Fruit fly (Drosophila melanogaster) whole organism, prepupa: ENCODE results near the gene Acsf2.

Experiments used
- Blimp-1 ChIP-seq: fragments of 200-800 bp; sonication (Bioruptor generic); optimal IDR thresholded peaks from 3 replicates; lab custom pipeline; 2017; ENCODE audit warnings: missing biosample characterization, missing genetic modification characterization, mild to moderate bottlenecking, moderate library complexity, missing genetic modification reagents
- CG10631 ChIP-seq: fragments of 200-800 bp; sonication (Bioruptor generic); optimal IDR thresholded peaks from 2 replicates; lab custom pipeline; 2016; ENCODE audit warnings: missing biosample characterization, missing genetic modification characterization
- CG10669 ChIP-seq: fragments of 200-800 bp; sonication (Bioruptor generic); optimal IDR thresholded peaks from 3 replicates; lab custom pipeline; 2018; ENCODE audit warnings: missing biosample characterization, mild to moderate bottlenecking, missing genetic modification characterization, moderate library complexity
- CG11294 ChIP-seq: fragments of 200-800 bp; sonication (Bioruptor generic); IDR thresholded peaks from 2 replicates; pipeline ENCODE4 v1.3.6; 2022; ENCODE audit warnings: missing biosample characterization, missing genetic modification characterization
- CG11762 ChIP-seq: fragments of 200-800 bp; sonication (Bioruptor generic); optimal IDR thresholded peaks from 3 replicates; lab custom pipeline; 2016; ENCODE audit warnings: missing biosample characterization, missing genetic modification characterization; ENCODE audit not compliant: insufficient read depth
- CG11902 ChIP-seq: fragments of 200-800 bp; sonication (Bioruptor generic); optimal IDR thresholded peaks from 3 replicates; lab custom pipeline; 2016; ENCODE audit warnings: missing biosample characterization, missing genetic modification characterization
- CG15336 ChIP-seq: fragments of 200-800 bp; sonication (Bioruptor generic); IDR thresholded peaks from 2 replicates; pipeline ENCODE4 v1.3.6; 2022; ENCODE audit warnings: missing biosample characterization, missing genetic modification characterization
- CG1621 ChIP-seq: fragments of 200-800 bp; sonication (Bioruptor generic); optimal IDR thresholded peaks from 3 replicates; lab custom pipeline; 2018; ENCODE audit warnings: missing biosample characterization, mild to moderate bottlenecking, missing genetic modification characterization
- CG16779 ChIP-seq: fragments of 200-800 bp; sonication (Bioruptor generic); optimal IDR thresholded peaks from 3 replicates; lab custom pipeline; 2017; ENCODE audit warnings: missing biosample characterization, mild to moderate bottlenecking, missing genetic modification characterization
- CG3032 ChIP-seq: fragments of 200-800 bp; optimal IDR thresholded peaks from 2 replicates; lab custom pipeline; 2019; ENCODE audit warnings: missing biosample characterization, mild to moderate bottlenecking, missing genetic modification characterization, moderate library complexity
- CG31627 ChIP-seq: fragments of 200-800 bp; sonication (Bioruptor generic); optimal IDR thresholded peaks from 3 replicates; lab custom pipeline; 2016; ENCODE audit warnings: missing biosample characterization, missing genetic modification characterization
- CG32006 ChIP-seq: fragments of 200-800 bp; sonication (Bioruptor generic); optimal IDR thresholded peaks from 3 replicates; lab custom pipeline; 2017; ENCODE audit warnings: missing biosample characterization, mild to moderate bottlenecking, missing genetic modification characterization
- CG34406 ChIP-seq: fragments of 200-800 bp; sonication (Bioruptor generic); optimal IDR thresholded peaks from 3 replicates; lab custom pipeline; 2016; ENCODE audit warnings: missing biosample characterization, missing genetic modification characterization
- CG4318 ChIP-seq: fragments of 200-800 bp; sonication (Bioruptor generic); optimal IDR thresholded peaks from 3 replicates; lab custom pipeline; 2017; ENCODE audit warnings: missing biosample characterization, mild to moderate bottlenecking, missing genetic modification characterization
- CG6163 ChIP-seq: fragments of 200-800 bp; sonication (Bioruptor generic); IDR thresholded peaks from 3 replicates; pipeline ENCODE4 v1.3.6; 2022; ENCODE audit warnings: missing biosample characterization, missing genetic modification characterization
- CG6276 ChIP-seq: fragments of 200-800 bp; sonication (Bioruptor generic); optimal IDR thresholded peaks from 2 replicates; lab custom pipeline; 2017; ENCODE audit warnings: missing biosample characterization, mild to moderate bottlenecking, missing genetic modification characterization
- CG6808 ChIP-seq: fragments of 200-800 bp; sonication (Bioruptor generic); optimal IDR thresholded peaks from 3 replicates; lab custom pipeline; 2017; ENCODE audit warnings: missing biosample characterization, missing genetic modification characterization, mild to moderate bottlenecking, moderate library complexity, missing genetic modification reagents
- CG6854 ChIP-seq: fragments of 200-800 bp; sonication (Bioruptor generic); optimal IDR thresholded peaks from 2 replicates; lab custom pipeline; 2017; ENCODE audit warnings: missing biosample characterization, mild to moderate bottlenecking, missing genetic modification characterization
- CG7368 ChIP-seq: fragments of 200-800 bp; sonication (Bioruptor generic); optimal IDR thresholded peaks from 3 replicates; lab custom pipeline; 2016; ENCODE audit warnings: missing biosample characterization, missing genetic modification characterization
- CG8119 ChIP-seq: fragments of 200-800 bp; sonication (Bioruptor generic); IDR thresholded peaks from 3 replicates; pipeline ENCODE4 v1.3.6; 2022; ENCODE audit warnings: missing biosample characterization, missing genetic modification characterization
- CG8319 ChIP-seq: fragments of 200-800 bp; sonication (Bioruptor generic); optimal IDR thresholded peaks from 3 replicates; lab custom pipeline; 2016; ENCODE audit warnings: missing biosample characterization, missing genetic modification characterization
- CG8632 ChIP-seq: fragments of 200-800 bp; sonication (Bioruptor generic); optimal IDR thresholded peaks from 3 replicates; lab custom pipeline; 2016; ENCODE audit warnings: missing biosample characterization, missing genetic modification characterization
- CG9139 ChIP-seq: fragments of 200-800 bp; sonication (Bioruptor generic); optimal IDR thresholded peaks from 3 replicates; lab custom pipeline; 2017; ENCODE audit warnings: missing biosample characterization, mild to moderate bottlenecking, missing genetic modification characterization
- Eip75B ChIP-seq: fragments of 200-800 bp; sonication (Bioruptor generic); optimal IDR thresholded peaks from 3 replicates; lab custom pipeline; 2016; ENCODE audit warnings: missing biosample characterization, missing genetic modification characterization
- Eip78C ChIP-seq: fragments of 200-800 bp; sonication (Bioruptor generic); peaks from one replicate; lab custom pipeline; 2016; ENCODE audit warnings: missing biosample characterization, missing genetic modification characterization
- Eip93F ChIP-seq: fragments of 200-800 bp; sonication (Bioruptor generic); optimal IDR thresholded peaks from 2 replicates; lab custom pipeline; 2016; ENCODE audit warnings: missing biosample characterization, mild to moderate bottlenecking, missing genetic modification characterization
- Ets21C ChIP-seq: fragments of 200-800 bp; sonication (Bioruptor generic); optimal IDR thresholded peaks from 3 replicates; lab custom pipeline; 2016; ENCODE audit warnings: missing biosample characterization, missing genetic modification characterization
- Ets96B ChIP-seq: fragments of 200-800 bp; optimal IDR thresholded peaks from 2 replicates; lab custom pipeline; 2019; ENCODE audit warnings: missing biosample characterization, mild to moderate bottlenecking, missing genetic modification characterization, moderate library complexity
- Hr38 ChIP-seq: sonication (Bioruptor generic); optimal IDR thresholded peaks from 2 replicates; lab custom pipeline; 2016; ENCODE audit warnings: missing biosample characterization, missing genetic modification characterization
- Hr39 ChIP-seq: fragments of 200-800 bp; sonication (Bioruptor generic); optimal IDR thresholded peaks from 2 replicates; lab custom pipeline; 2016; ENCODE audit warnings: missing biosample characterization, missing genetic modification characterization
- Lpt ChIP-seq: fragments of 200-800 bp; sonication (Bioruptor generic); optimal IDR thresholded peaks from 3 replicates; lab custom pipeline; 2016; ENCODE audit warnings: missing biosample characterization, missing genetic modification characterization
- Met ChIP-seq: fragments of 200-800 bp; sonication (Bioruptor generic); optimal IDR thresholded peaks from 3 replicates; lab custom pipeline; 2016; ENCODE audit warnings: missing biosample characterization, missing genetic modification characterization
- OdsH ChIP-seq: fragments of 200-800 bp; sonication (Bioruptor generic); optimal IDR thresholded peaks from 3 replicates; lab custom pipeline; 2016; ENCODE audit warnings: missing biosample characterization, missing genetic modification characterization
- Sox15 ChIP-seq: fragments of 200-800 bp; sonication (Bioruptor generic); optimal IDR thresholded peaks from 3 replicates; lab custom pipeline; 2016; ENCODE audit warnings: missing biosample characterization, missing genetic modification characterization
- acj6 ChIP-seq: fragments of 200-800 bp; sonication (Bioruptor generic); optimal IDR thresholded peaks from 3 replicates; lab custom pipeline; 2016; ENCODE audit warnings: missing biosample characterization, missing genetic modification characterization
- cyc ChIP-seq: fragments of 200-800 bp; sonication (Bioruptor generic); optimal IDR thresholded peaks from 3 replicates; lab custom pipeline; 2016; ENCODE audit warnings: missing biosample characterization, missing genetic modification characterization
- dac ChIP-seq: fragments of 200-800 bp; sonication (Bioruptor generic); optimal IDR thresholded peaks from 2 replicates; lab custom pipeline; 2017; ENCODE audit warnings: missing biosample characterization, mild to moderate bottlenecking, missing genetic modification characterization
- eg ChIP-seq: fragments of 200-800 bp; sonication (Bioruptor generic); IDR thresholded peaks from 3 replicates; pipeline ENCODE4 v1.3.6; 2022; ENCODE audit warnings: missing biosample characterization, missing genetic modification characterization
- fd59A ChIP-seq: fragments of 200-800 bp; sonication (Bioruptor generic); optimal IDR thresholded peaks from 2 replicates; lab custom pipeline; 2017; ENCODE audit warnings: missing biosample characterization, mild to moderate bottlenecking, missing genetic modification characterization, missing genetic modification reagents
- fd85E ChIP-seq: fragments of 200-800 bp; sonication (Bioruptor generic); optimal IDR thresholded peaks from 3 replicates; lab custom pipeline; 2016; ENCODE audit warnings: missing biosample characterization, missing genetic modification characterization
- lz ChIP-seq: fragments of 200-800 bp; sonication (Bioruptor generic); optimal IDR thresholded peaks from 3 replicates; lab custom pipeline; 2016; ENCODE audit warnings: missing biosample characterization, missing genetic modification characterization
- pdm3 ChIP-seq: fragments of 200-800 bp; sonication (Bioruptor generic); optimal IDR thresholded peaks from 3 replicates; lab custom pipeline; 2016; ENCODE audit warnings: missing biosample characterization, missing genetic modification characterization
- salr ChIP-seq, 2 experiments: fragments of 200-800 bp; sonication (Bioruptor generic); optimal IDR thresholded peaks; 3 replicates each; lab custom pipeline; 2016 to 2018; ENCODE audit warnings: missing biosample characterization in 2 of 2, missing genetic modification characterization in 2 of 2, mild to moderate bottlenecking in 1 of 2
- spab ChIP-seq: fragments of 200-800 bp; sonication (Bioruptor generic); optimal IDR thresholded peaks from 2 replicates; lab custom pipeline; 2017; ENCODE audit warnings: missing biosample characterization, mild to moderate bottlenecking, missing genetic modification characterization, missing genetic modification reagents
- ss ChIP-seq, 2 experiments: fragments of 200-800 bp; sonication (Bioruptor generic); optimal IDR thresholded peaks; 2 replicates in 1 of 2; 3 replicates in 1 of 2; lab custom pipeline; 2017 to 2018; ENCODE audit warnings: mild to moderate bottlenecking in 2 of 2, missing biosample characterization in 2 of 2, missing genetic modification characterization in 2 of 2, moderate library complexity in 1 of 2
- svp ChIP-seq: fragments of 200-800 bp; sonication (Bioruptor generic); peaks from one replicate; lab custom pipeline; 2016; ENCODE audit warnings: missing biosample characterization, missing genetic modification characterization
- topi ChIP-seq: fragments of 200-800 bp; sonication (Bioruptor generic); optimal IDR thresholded peaks from 3 replicates; lab custom pipeline; 2016; ENCODE audit warnings: missing biosample characterization, missing genetic modification characterization
- vri ChIP-seq: fragments of 200-800 bp; sonication (Bioruptor generic); optimal IDR thresholded peaks from 3 replicates; lab custom pipeline; 2016; ENCODE audit warnings: missing biosample characterization, mild to moderate bottlenecking, missing genetic modification characterization

Acsf2 gene

DNA sequence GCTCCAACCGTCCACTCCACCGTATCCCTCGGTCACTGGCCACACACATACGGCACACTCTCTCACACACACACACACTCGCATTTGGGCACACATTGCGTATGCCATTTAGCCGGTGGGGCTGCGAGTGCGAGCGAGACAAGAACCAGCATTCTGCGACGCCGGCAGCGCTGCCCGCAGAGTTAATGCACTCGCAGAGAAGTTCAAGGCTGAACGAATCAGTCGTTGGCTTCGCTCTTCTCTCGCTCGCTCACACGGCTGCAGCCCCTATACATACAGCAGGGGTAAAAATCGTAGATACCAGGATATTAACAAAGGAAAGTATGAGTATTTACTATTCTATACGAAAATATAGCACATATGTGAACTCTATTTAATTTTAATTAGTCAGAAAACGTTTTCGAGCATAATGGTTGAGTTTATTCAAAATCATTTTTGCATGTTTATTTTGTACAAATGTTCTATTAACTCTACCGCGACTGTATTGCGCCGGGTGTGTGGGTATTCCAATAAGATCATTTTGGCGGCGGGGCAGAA is 49.0 kb downstream of the Acsf2 start (continued):
- TF ChIP-seq Eip78C, result peak; percentile 98
- TF ChIP-seq Blimp-1 (GFP tag; lab: Kevin White, UChicago), result peak; percentile 82
- TF ChIP-seq CG1621 (tag; lab: Kevin White, UChicago), result peak; percentile 94
- peak; percentile 94 for TF ChIP-seq Hr39 (GFP tag; lab: Kevin White, UChicago)
- peak; percentile 82 to 86 for TF ChIP-seq salr (GFP tag; optimal IDR thresholded peaks at IDR 0.05; lab: Kevin White, UChicago)
- TF ChIP-seq cyc (GFP tag; lab: Kevin White, UChicago), result peak; percentile 91
- peak; percentile 92 for TF ChIP-seq CG10631 (GFP tag; lab: Kevin White, UChicago)
- TF ChIP-seq vri (GFP tag; lab: Kevin White, UChicago), result no peak
- TF ChIP-seq lz, result peak; percentile 96
- TF ChIP-seq Lpt (GFP tag; lab: Kevin White, UChicago), result peak; percentile 81
- TF ChIP-seq CG8319 (GFP tag; lab: Kevin White, UChicago), result peak; percentile 85
- peak; percentile 94 for TF ChIP-seq OdsH
- peak; percentile 77 for TF ChIP-seq dac
- TF ChIP-seq ss (GFP tag; optimal IDR thresholded peaks at IDR 0.05; lab: Kevin White, UChicago), result peak; percentile 93 to 97
- TF ChIP-seq CG11294, result peak; percentile 78

dm6 chr2L:5292643-5292963 is 49.4 kb downstream of the Acsf2 start:
- TF ChIP-seq vri (GFP tag; lab: Kevin White, UChicago), result no peak
- peak; percentile 77 for TF ChIP-seq CG6854 (GFP tag; lab: Kevin White, UChicago)
- peak; percentile 82 for TF ChIP-seq fd85E (GFP tag; lab: Kevin White, UChicago)
- peak; percentile 93 for TF ChIP-seq OdsH
- TF ChIP-seq Sox15, result peak; percentile 92
- peak; percentile 94 for TF ChIP-seq pdm3
- TF ChIP-seq Ets96B (tag; lab: Kevin White, UChicago), result peak; percentile 98
- TF ChIP-seq ss (GFP tag; optimal IDR thresholded peaks at IDR 0.05; lab: Kevin White, UChicago), result peak; percentile 72 to 94
- peak; percentile 44 for TF ChIP-seq CG6276 (GFP tag; lab: Kevin White, UChicago)
- peak; percentile 99 for TF ChIP-seq Eip78C
- peak; percentile 53 for TF ChIP-seq CG4318 (GFP tag; lab: Kevin White, UChicago)
- peak; percentile 55 for TF ChIP-seq Blimp-1 (GFP tag; lab: Kevin White, UChicago)
- peak; percentile 94 for TF ChIP-seq CG8632 (GFP tag; lab: Kevin White, UChicago)
- peak; percentile 95 for TF ChIP-seq CG31627 (GFP tag; lab: Kevin White, UChicago)
- TF ChIP-seq CG6808, result peak; percentile 92
- peak; percentile 90 for TF ChIP-seq CG9139
- TF ChIP-seq eg (GFP tag; lab: Robert Waterston, UW), result peak; percentile 78
- peak; percentile 78 for TF ChIP-seq CG8119
- peak; percentile 92 for TF ChIP-seq CG34406 (GFP tag; lab: Kevin White, UChicago)
- TF ChIP-seq cyc (GFP tag; lab: Kevin White, UChicago), result peak; percentile 95
- TF ChIP-seq Ets21C (GFP tag; lab: Kevin White, UChicago), result peak; percentile 89
- peak; percentile 90 for TF ChIP-seq CG11762
- TF ChIP-seq CG16779, result peak; percentile 86
- TF ChIP-seq CG11294, result peak; percentile 66
- peak; percentile 74 for TF ChIP-seq CG32006
- peak; percentile 91 for TF ChIP-seq Eip75B (GFP tag; lab: Kevin White, UChicago)
- TF ChIP-seq CG15336 (GFP tag; lab: Robert Waterston, UW), result peak; percentile 77
- no peak for TF ChIP-seq Hr38 (GFP tag; lab: Kevin White, UChicago)
- peak; percentile 93 for TF ChIP-seq CG8319 (GFP tag; lab: Kevin White, UChicago)
- TF ChIP-seq spab (GFP tag; lab: Kevin White, UChicago), result peak; percentile 94
- peak; percentile 98 for TF ChIP-seq CG10669 (GFP tag; lab: Kevin White, UChicago)
- TF ChIP-seq CG3032, result peak; percentile 98
- no peak for TF ChIP-seq dac
- peak; percentile 91 for TF ChIP-seq CG6163 (GFP tag; lab: Robert Waterston, UW)
- peak; percentile 92 for TF ChIP-seq svp
- TF ChIP-seq Eip93F (GFP tag; lab: Kevin White, UChicago), result peak; percentile 84
- TF ChIP-seq CG11902 (GFP tag; lab: Kevin White, UChicago), result peak; percentile 94
- TF ChIP-seq topi, result peak; percentile 95
- peak; percentile 60 to 94 for TF ChIP-seq salr (GFP tag; optimal IDR thresholded peaks at IDR 0.05; lab: Kevin White, UChicago)
- TF ChIP-seq CG7368, result peak; percentile 87
- TF ChIP-seq fd59A (GFP tag; lab: Kevin White, UChicago), result peak; percentile 95
- peak; percentile 94 for TF ChIP-seq Met (GFP tag; lab: Kevin White, UChicago)
- peak; percentile 89 for TF ChIP-seq Hr39 (GFP tag; lab: Kevin White, UChicago)
- TF ChIP-seq CG1621 (tag; lab: Kevin White, UChicago), result peak; percentile 93
- TF ChIP-seq acj6 (GFP tag; lab: Kevin White, UChicago), result peak; percentile 94
